1 fruit fly cellular context compared by ENCODE assay signal in genomic region chr2L:9568360-9569088, dm6.
TF ChIP-seq lines count a peak whose summit lies in the region.

Gene brwl (plus strand): TSS chr2L:9568890.

TF ChIP-seq in whole organism, embryonic, 481 proteins besides CTCF, POLR2A, EP300 and RAD21 (continued from another document):
- peak; percentile 99 for TF ChIP-seq tio (GFP tag; optimal IDR thresholded peaks at IDR 0.05; lab: Kevin White, UChicago)
- no peak for TF ChIP-seq Tbp (GFP tag; optimal IDR thresholded peaks at IDR 0.05; lab: Kevin White, UChicago)
- peak; percentile 99 for TF ChIP-seq CG15269 (tag; optimal IDR thresholded peaks at IDR 0.05; lab: Kevin White, UChicago)
- peak; percentile 99 for TF ChIP-seq Hmr (GFP tag; optimal IDR thresholded peaks at IDR 0.05; lab: Kevin White, UChicago)
- peak; percentile 97 for TF ChIP-seq ewg (GFP tag; optimal IDR thresholded peaks at IDR 0.05; lab: Kevin White, UChicago)
- TF ChIP-seq lola (GFP tag; optimal IDR thresholded peaks at IDR 0.05; lab: Kevin White, UChicago): peak in 1 of 3 experiments; percentile 99
- TF ChIP-seq ATbp (GFP tag; optimal IDR thresholded peaks at IDR 0.05; lab: Kevin White, UChicago): peak; percentile 98
- TF ChIP-seq knrl (GFP tag; IDR thresholded peaks at IDR 0.05; lab: Robert Waterston, UW; ENCODE audit: partially characterized antibody): 0 out of 3 replicates have a peak, but pooled peaks have one; percentile 29
- TF ChIP-seq Oaz (GFP tag; IDR thresholded peaks at IDR 0.05; lab: Robert Waterston, UW): peak; percentile 96
- TF ChIP-seq emc (GFP tag; optimal IDR thresholded peaks at IDR 0.05; lab: Kevin White, UChicago): peak; percentile 94
- peak; percentile 99 for TF ChIP-seq dysf (GFP tag; IDR thresholded peaks at IDR 0.05; lab: Robert Waterston, UW)
- peak; percentile 100 for TF ChIP-seq sens (GFP tag; lab: Kevin White, UChicago)
- TF ChIP-seq tna (GFP tag; IDR thresholded peaks at IDR 0.05; lab: Robert Waterston, UW; ENCODE audit: partially characterized antibody): no peak
- TF ChIP-seq gt (GFP tag; IDR thresholded peaks at IDR 0.05; lab: Robert Waterston, UW): peak; percentile 95
- TF ChIP-seq ash1 (GFP tag; optimal IDR thresholded peaks at IDR 0.05; lab: Kevin White, UChicago): peak; percentile 71
- no peak for TF ChIP-seq hbn (GFP tag; IDR thresholded peaks at IDR 0.05; lab: Robert Waterston, UW; ENCODE audit: partially characterized antibody)
- no peak for TF ChIP-seq CG42726 (GFP tag; IDR thresholded peaks at IDR 0.05; lab: Robert Waterston, UW; ENCODE audit: partially characterized antibody)
- TF ChIP-seq HLH4C (GFP tag; IDR thresholded peaks at IDR 0.05; lab: Robert Waterston, UW; ENCODE audit: partially characterized antibody): no peak
- TF ChIP-seq CG10267 (tag; optimal IDR thresholded peaks at IDR 0.05; lab: Kevin White, UChicago): peak; percentile 97
- TF ChIP-seq Doc2 (GFP tag; IDR thresholded peaks at IDR 0.05; lab: Robert Waterston, UW): peak; percentile 93
- peak; percentile 98 for TF ChIP-seq fd3F (GFP tag; optimal IDR thresholded peaks at IDR 0.05; lab: Kevin White, UChicago)
- TF ChIP-seq Pdp1 (GFP tag; optimal IDR thresholded peaks at IDR 0.05; lab: Kevin White, UChicago): peak; percentile 98 to 99
- peak; percentile 92 for TF ChIP-seq CG10431 (GFP tag; optimal IDR thresholded peaks at IDR 0.05; lab: Kevin White, UChicago)
- peak; percentile 98 for TF ChIP-seq CG18619 (GFP tag; optimal IDR thresholded peaks at IDR 0.05; lab: Kevin White, UChicago)
- TF ChIP-seq zen (tag; optimal IDR thresholded peaks at IDR 0.05; lab: Kevin White, UChicago): peak; percentile 99
- peak; percentile 91 for TF ChIP-seq CG4282 (GFP tag; optimal IDR thresholded peaks at IDR 0.05; lab: Kevin White, UChicago)
- TF ChIP-seq Scr (GFP tag; IDR thresholded peaks at IDR 0.05; lab: Robert Waterston, UW; ENCODE audit: partially characterized antibody): no peak; the same call in 1 of the 2 replicates
- TF ChIP-seq Dip2 (GFP tag; IDR thresholded peaks at IDR 0.05; lab: Robert Waterston, UW): peak; percentile 77
- peak; percentile 98 for TF ChIP-seq sqz (GFP tag; optimal IDR thresholded peaks at IDR 0.05; lab: Kevin White, UChicago)
- peak; percentile 98 for TF ChIP-seq ci (GFP tag; IDR thresholded peaks at IDR 0.05; lab: Robert Waterston, UW)
- peak; percentile 99 for TF ChIP-seq CG1233 (GFP tag; optimal IDR thresholded peaks at IDR 0.05; lab: Kevin White, UChicago)
- peak; percentile 98 for TF ChIP-seq CG12219 (GFP tag; optimal IDR thresholded peaks at IDR 0.05; lab: Kevin White, UChicago)
- TF ChIP-seq mam (GFP tag; optimal IDR thresholded peaks at IDR 0.05; lab: Kevin White, UChicago): peak; percentile 98
- peak; percentile 97 for TF ChIP-seq H2.0 (GFP tag; IDR thresholded peaks at IDR 0.05; lab: Robert Waterston, UW)
- peak; percentile 93 for TF ChIP-seq luna (GFP tag; optimal IDR thresholded peaks at IDR 0.05; lab: Kevin White, UChicago)
- peak; percentile 99 for TF ChIP-seq Drgx (GFP tag; IDR thresholded peaks at IDR 0.05; lab: Robert Waterston, UW)
- TF ChIP-seq Adf1 (GFP tag; IDR thresholded peaks at IDR 0.05; lab: Robert Waterston, UW): peak; percentile 89
- TF ChIP-seq Usf (GFP tag; optimal IDR thresholded peaks at IDR 0.05; lab: Kevin White, UChicago): peak; percentile 97
- peak; percentile 97 for TF ChIP-seq repo (GFP tag; optimal IDR thresholded peaks at IDR 0.05; lab: Kevin White, UChicago)
- peak; percentile 88 for TF ChIP-seq E2f2 (GFP tag; IDR thresholded peaks at IDR 0.05; lab: Robert Waterston, UW)
- TF ChIP-seq Bgb (GFP tag; IDR thresholded peaks at IDR 0.05; lab: Robert Waterston, UW; ENCODE audit: partially characterized antibody): peak; percentile 42
- peak; percentile 97 for TF ChIP-seq MBD-R2 (GFP tag; IDR thresholded peaks at IDR 0.05; lab: Robert Waterston, UW)
- peak; percentile 97 for TF ChIP-seq CG11723 (GFP tag; optimal IDR thresholded peaks at IDR 0.05; lab: Kevin White, UChicago)
- TF ChIP-seq CG16813 (GFP tag; IDR thresholded peaks at IDR 0.05; lab: Robert Waterston, UW; ENCODE audit: partially characterized antibody): 0 out of 3 replicates have a peak, but pooled peaks have one; percentile 29
- peak; percentile 97 for TF ChIP-seq CG5245 (GFP tag; optimal IDR thresholded peaks at IDR 0.05; lab: Kevin White, UChicago)
- peak; percentile 91 for TF ChIP-seq Jarid2 (GFP tag; optimal IDR thresholded peaks at IDR 0.05; lab: Kevin White, UChicago)
- peak; percentile 89 for TF ChIP-seq YL-1 (GFP tag; optimal IDR thresholded peaks at IDR 0.05; lab: Kevin White, UChicago)
- TF ChIP-seq Atf-2 (GFP tag; optimal IDR thresholded peaks at IDR 0.05; lab: Kevin White, UChicago): peak; percentile 98
- peak; percentile 96 for TF ChIP-seq vfl (GFP tag; optimal IDR thresholded peaks at IDR 0.05; lab: Kevin White, UChicago)
- TF ChIP-seq schlank (tag; optimal IDR thresholded peaks at IDR 0.05; lab: Kevin White, UChicago): peak; percentile 92
- peak; percentile 57; the same call in 1 of the 2 replicates for TF ChIP-seq bbx (GFP tag; IDR thresholded peaks at IDR 0.05; lab: Robert Waterston, UW; ENCODE audit: partially characterized antibody)
- TF ChIP-seq CG12071 (GFP tag; optimal IDR thresholded peaks at IDR 0.05; lab: Kevin White, UChicago): peak; percentile 97
- peak; percentile 95 for TF ChIP-seq Gug (GFP tag; IDR thresholded peaks at IDR 0.05; lab: Robert Waterston, UW)
- peak; percentile 94 for TF ChIP-seq dimm (GFP tag; IDR thresholded peaks at IDR 0.05; lab: Robert Waterston, UW)
- peak; percentile 96 for TF ChIP-seq otp (GFP tag; IDR thresholded peaks at IDR 0.05; lab: Robert Waterston, UW)
- TF ChIP-seq lbe (GFP tag; optimal IDR thresholded peaks at IDR 0.05; lab: Kevin White, UChicago): peak; percentile 95
- TF ChIP-seq twi (tag; optimal IDR thresholded peaks at IDR 0.05; lab: Kevin White, UChicago): peak; percentile 96
- no peak for TF ChIP-seq CG7963 (GFP tag; IDR thresholded peaks at IDR 0.05; lab: Robert Waterston, UW; ENCODE audit: partially characterized antibody)
- peak; percentile 99 for TF ChIP-seq gsb-n (tag; optimal IDR thresholded peaks at IDR 0.05; lab: Kevin White, UChicago)
- peak; percentile 97 for TF ChIP-seq trh (GFP tag; optimal IDR thresholded peaks at IDR 0.05; lab: Kevin White, UChicago)
- TF ChIP-seq CG3065 (GFP tag; optimal IDR thresholded peaks at IDR 0.05; lab: Kevin White, UChicago): peak; percentile 98
- TF ChIP-seq pros (GFP tag; optimal IDR thresholded peaks at IDR 0.05; lab: Kevin White, UChicago): peak; percentile 70
- peak; percentile 98 for TF ChIP-seq Bteb2 (GFP tag; optimal IDR thresholded peaks at IDR 0.05; lab: Kevin White, UChicago)
- TF ChIP-seq CG4617 (GFP tag; optimal IDR thresholded peaks at IDR 0.05; lab: Kevin White, UChicago; ENCODE audit: borderline replicate concordance): peak; percentile 98
- peak; percentile 26 for TF ChIP-seq pfk (GFP tag; optimal IDR thresholded peaks at IDR 0.05; lab: Kevin White, UChicago)
- no peak for TF ChIP-seq sna (GFP tag; IDR thresholded peaks at IDR 0.05; lab: Robert Waterston, UW; ENCODE audit: partially characterized antibody)
- peak; percentile 99 for TF ChIP-seq CG30403 (GFP tag; optimal IDR thresholded peaks at IDR 0.05; lab: Kevin White, UChicago)
- peak; percentile 98 for TF ChIP-seq CG10959 (GFP tag; IDR thresholded peaks at IDR 0.05; lab: Robert Waterston, UW)
- peak; percentile 97 for TF ChIP-seq CG7271 (tag; optimal IDR thresholded peaks at IDR 0.05; lab: Kevin White, UChicago)
- peak; percentile 98 for TF ChIP-seq slp2 (GFP tag; optimal IDR thresholded peaks at IDR 0.05; lab: Kevin White, UChicago)
- peak; percentile 98 for TF ChIP-seq Asciz (GFP tag; optimal IDR thresholded peaks at IDR 0.05; lab: Kevin White, UChicago)
- peak; percentile 91 for TF ChIP-seq CG18011 (GFP tag; optimal IDR thresholded peaks at IDR 0.05; lab: Kevin White, UChicago)
- peak; percentile 99 for TF ChIP-seq CG13296 (GFP tag; optimal IDR thresholded peaks at IDR 0.05; lab: Kevin White, UChicago)
- peak; percentile 98 for TF ChIP-seq CG10366 (GFP tag; IDR thresholded peaks at IDR 0.05; lab: Robert Waterston, UW)
- TF ChIP-seq unc-4 (GFP tag; IDR thresholded peaks at IDR 0.05; lab: Robert Waterston, UW; ENCODE audit: partially characterized antibody): 0 out of 2 replicates have a peak, but pooled peaks have one; percentile 11
- TF ChIP-seq Oli (tag; optimal IDR thresholded peaks at IDR 0.05; lab: Kevin White, UChicago): peak; percentile 99
- TF ChIP-seq psq (GFP tag; optimal IDR thresholded peaks at IDR 0.05; lab: Kevin White, UChicago): peak; percentile 93
- peak; percentile 99 for TF ChIP-seq CG8290 (GFP tag; optimal IDR thresholded peaks at IDR 0.05; lab: Kevin White, UChicago)
- TF ChIP-seq CG8290 (tag; optimal IDR thresholded peaks at IDR 0.05; lab: Kevin White, UChicago): peak; percentile 92 to 93
- TF ChIP-seq CG4820 (GFP tag; optimal IDR thresholded peaks at IDR 0.05; lab: Kevin White, UChicago): peak; percentile 98
- TF ChIP-seq MTF-1 (GFP tag; optimal IDR thresholded peaks at IDR 0.05; lab: Kevin White, UChicago; ENCODE audit: borderline replicate concordance): peak; percentile 90
- TF ChIP-seq ham (GFP tag; IDR thresholded peaks at IDR 0.05; lab: Robert Waterston, UW): peak; percentile 95
- TF ChIP-seq lilli (GFP tag; optimal IDR thresholded peaks at IDR 0.05; lab: Kevin White, UChicago): peak; percentile 99
- peak; percentile 90 for TF ChIP-seq Nf-YB (GFP tag; optimal IDR thresholded peaks at IDR 0.05; lab: Kevin White, UChicago)
- no peak for TF ChIP-seq nerfin-2 (GFP tag; IDR thresholded peaks at IDR 0.05; lab: Robert Waterston, UW; ENCODE audit: partially characterized antibody)
- no peak for TF ChIP-seq Doc3 (GFP tag; IDR thresholded peaks at IDR 0.05; lab: Robert Waterston, UW; ENCODE audit: partially characterized antibody)
- TF ChIP-seq CG14050 (GFP tag; IDR thresholded peaks at IDR 0.05; lab: Robert Waterston, UW): peak; percentile 97
- peak; percentile 20 for TF ChIP-seq pzg (GFP tag; optimal IDR thresholded peaks at IDR 0.05; lab: Kevin White, UChicago)
- TF ChIP-seq tap (tag; optimal IDR thresholded peaks at IDR 0.05; lab: Kevin White, UChicago): peak; percentile 99
- peak; percentile 99 for TF ChIP-seq CG2712 (tag; optimal IDR thresholded peaks at IDR 0.05; lab: Kevin White, UChicago)
- peak; percentile 94 for TF ChIP-seq corto (GFP tag; optimal IDR thresholded peaks at IDR 0.05; lab: Kevin White, UChicago)
- peak; percentile 99 for TF ChIP-seq Meics (GFP tag; optimal IDR thresholded peaks at IDR 0.05; lab: Kevin White, UChicago)
- TF ChIP-seq E2f1 (GFP tag; IDR thresholded peaks at IDR 0.05; lab: Robert Waterston, UW): peak; percentile 98
- peak; percentile 98 for TF ChIP-seq CG34376 (GFP tag; optimal IDR thresholded peaks at IDR 0.05; lab: Kevin White, UChicago)
- TF ChIP-seq tx (GFP tag; optimal IDR thresholded peaks at IDR 0.05; lab: Kevin White, UChicago): peak; percentile 97
- TF ChIP-seq salm (tag; optimal IDR thresholded peaks at IDR 0.05; lab: Kevin White, UChicago): peak; percentile 98
- peak; percentile 97 for TF ChIP-seq nerfin-1 (tag; optimal IDR thresholded peaks at IDR 0.05; lab: Kevin White, UChicago)
- peak; percentile 98 for TF ChIP-seq CG18476 (GFP tag; optimal IDR thresholded peaks at IDR 0.05; lab: Kevin White, UChicago)
- TF ChIP-seq CG7357 (GFP tag; IDR thresholded peaks at IDR 0.05; lab: Robert Waterston, UW): peak; percentile 95
- TF ChIP-seq MESR4 (GFP tag; optimal IDR thresholded peaks at IDR 0.05; lab: Kevin White, UChicago): peak; percentile 72
- TF ChIP-seq Dek (tag; optimal IDR thresholded peaks at IDR 0.05; lab: Kevin White, UChicago): peak; percentile 98
- peak; percentile 99 for TF ChIP-seq Atf6 (GFP tag; IDR thresholded peaks at IDR 0.05; lab: Robert Waterston, UW)
- TF ChIP-seq shn (GFP tag; optimal IDR thresholded peaks at IDR 0.05; lab: Kevin White, UChicago): peak; percentile 96
- TF ChIP-seq Max (GFP tag; optimal IDR thresholded peaks at IDR 0.05; lab: Kevin White, UChicago): peak; percentile 99
- peak; percentile 98 for TF ChIP-seq CG6683 (GFP tag; optimal IDR thresholded peaks at IDR 0.05; lab: Kevin White, UChicago)
- peak; percentile 97 for TF ChIP-seq klu (GFP tag; IDR thresholded peaks at IDR 0.05; lab: Robert Waterston, UW)
- TF ChIP-seq GATAe (GFP tag; conservative IDR thresholded peaks at IDR 0.05; lab: Robert Waterston, UW): peak; percentile 94
- TF ChIP-seq CG11695 (GFP tag; IDR thresholded peaks at IDR 0.05; lab: Robert Waterston, UW): peak; percentile 99
- no peak for TF ChIP-seq CG14860 (GFP tag; IDR thresholded peaks at IDR 0.05; lab: Robert Waterston, UW; ENCODE audit: partially characterized antibody)
- TF ChIP-seq dm (GFP tag; optimal IDR thresholded peaks at IDR 0.05; lab: Kevin White, UChicago): peak; percentile 95
- TF ChIP-seq maf-S (GFP tag; optimal IDR thresholded peaks at IDR 0.05; lab: Kevin White, UChicago): peak; percentile 98
